Worm (Caenorhabditis elegans) whole organism, early embryonic: Measurements from ENCODE around the gene R05F9.7.
"Not testable (repeated sequence)": the region's sequence is repeated elsewhere in the genome, so short reads cannot be mapped to it uniquely, and the experiment has no call there.

Source experiments
- ama-1 ChIP-seq: fragments of 150-350 bp; optimal IDR thresholded peaks from 2 replicates; lab custom pipeline; 2014
- tbx-11 ChIP-seq: fragments of 200-800 bp; sonication (Bioruptor generic); IDR thresholded peaks from 2 replicates; pipeline ENCODE4 v1.3.6; 2022; ENCODE audit warnings: missing genetic modification characterization, missing compliant biosample characterization
- tbx-37 ChIP-seq: fragments of 200-800 bp; sonication (Bioruptor generic); conservative IDR thresholded peaks from 2 replicates; pipeline ENCODE4 v1.3.6; 2022; ENCODE audit warnings: missing genetic modification reagents, missing genetic modification characterization, missing compliant biosample characterization

- not testable (repeated sequence) for TF ChIP-seq tbx-37 (GFP tag; lab: Robert Waterston, UW); tbx-11 (GFP tag; lab: Robert Waterston, UW); ama-1 (lab: Kevin White, UChicago)
Observed at ce11 chrII:4898529-4898928, 12.5 kb downstream of the R05F9.7 start, which contains the start of gene msp-32.
